Worm (Caenorhabditis elegans): ENCODE measurements around the gene F56H9.2.

DNA sequence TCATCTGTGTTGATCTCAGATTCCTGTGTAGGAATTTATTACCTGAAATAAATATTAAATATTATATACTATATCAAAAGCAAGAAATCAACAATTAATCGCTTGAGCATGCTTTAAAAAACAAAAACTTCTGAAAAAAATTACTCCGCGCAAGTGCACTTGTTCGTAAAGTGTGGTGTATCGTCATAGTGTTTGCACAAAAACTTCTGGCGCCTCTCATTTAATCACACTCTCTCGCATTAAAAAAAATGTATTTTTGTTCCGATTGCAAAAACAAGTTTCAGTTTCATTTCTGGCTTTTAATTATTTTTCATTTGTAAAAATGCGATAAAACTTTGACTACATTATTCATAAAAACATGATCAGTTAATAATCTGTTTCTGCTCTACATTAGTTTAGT lies 38.4 kb upstream of the F56H9.2 start, which contains the start of the genes C14C10.10 and ril-2:
- TF ChIP-seq tbx-2 (tag; optimal IDR thresholded peaks at IDR 0.05) (no peak), snpc-4 (tag; optimal IDR thresholded peaks at IDR 0.05) (no peak)
